Worm (Caenorhabditis elegans): Measurements from ENCODE around the gene drr-2.

The drr-2 gene

DNA sequence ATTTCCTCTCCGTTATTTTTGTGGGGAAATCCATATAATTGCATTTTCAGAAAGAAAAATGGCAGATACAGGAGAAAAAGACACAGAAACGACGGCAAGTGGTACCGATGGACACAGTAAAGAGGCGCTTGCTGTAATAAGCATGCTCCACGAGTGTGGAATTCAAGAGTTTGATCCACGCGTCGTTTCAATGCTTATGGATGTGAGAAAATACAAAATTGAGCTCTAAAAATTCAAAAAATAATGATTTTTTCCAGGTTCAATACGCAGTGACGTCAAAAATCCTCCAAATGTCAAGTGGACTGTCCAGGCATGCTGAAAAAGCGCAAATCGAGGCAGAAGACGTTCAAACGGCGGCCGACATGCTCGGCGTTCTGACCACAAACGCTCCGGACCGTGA, 19.1 kb downstream of the drr-2 start, which contains the start of gene taf-9 (continued):
- TF ChIP-seq F39B2.1 (GFP tag; IDR thresholded peaks at IDR 0.05) (no peak), hsf-1 (GFP tag; IDR thresholded peaks at IDR 0.05) (0 out of 2 replicates have a peak, but pooled peaks have one; percentile 27), mel-28 (tag; optimal IDR thresholded peaks at IDR 0.05; ENCODE audit: borderline replicate concordance) (no peak), attf-6 (GFP tag; IDR thresholded peaks at IDR 0.05) (0 out of 2 replicates have a peak, but pooled peaks have one; percentile 21), repo-1 (tag; optimal IDR thresholded peaks at IDR 0.05) (peak; percentile 71), gei-17 (GFP tag; optimal IDR thresholded peaks at IDR 0.05) (no peak), nhr-179 (tag; optimal IDR thresholded peaks at IDR 0.05) (no peak), fkh-3 (tag; optimal IDR thresholded peaks at IDR 0.05) (no peak), F52B5.7 (tag; optimal IDR thresholded peaks at IDR 0.05) (no peak), ztf-3 (GFP tag; optimal IDR thresholded peaks at IDR 0.05) (no peak), dpl-1 (GFP tag; optimal IDR thresholded peaks at IDR 0.05) (no peak), ets-4 (GFP tag; optimal IDR thresholded peaks at IDR 0.05) (no peak), Y79H2A.3 (GFP tag; conservative IDR thresholded peaks at IDR 0.05) (no peak), D2030.7 (GFP tag; IDR thresholded peaks at IDR 0.05) (0 out of 2 replicates have a peak, but pooled peaks have one; percentile 30), snpc-3.4 (tag; optimal IDR thresholded peaks at IDR 0.05) (peak; percentile 2), nhr-90 (tag; optimal IDR thresholded peaks at IDR 0.05) (no peak), die-1 (tag; optimal IDR thresholded peaks at IDR 0.05) (no peak), lin-35 (GFP tag; optimal IDR thresholded peaks at IDR 0.05) (no peak)

DNA sequence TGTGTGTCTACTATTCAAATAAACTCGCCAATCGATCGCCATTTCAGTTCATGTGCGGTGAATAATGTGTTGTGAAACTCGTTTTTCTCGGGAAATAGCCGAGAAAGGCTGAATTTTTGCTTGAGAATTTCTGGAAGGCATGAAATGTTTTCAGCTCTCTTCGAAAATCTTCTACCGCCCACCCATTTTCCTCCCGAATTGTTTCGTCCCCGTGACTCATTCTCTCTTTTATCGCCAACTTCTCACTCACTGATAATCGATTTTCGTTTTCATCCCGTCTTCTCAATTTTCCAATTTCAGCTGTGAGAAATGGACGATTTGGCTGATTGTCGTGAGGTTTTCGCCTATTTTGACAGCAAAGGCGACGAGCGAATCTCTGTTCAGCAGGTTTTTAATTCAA, 20.4 kb downstream of the drr-2 start, which contains the start of gene mlc-5:
mlc-5 (plus strand) TSS at position 301 of the 400 bp plus-strand sequence.
- no peak for TF ChIP-seq egrh-3 (GFP tag; IDR thresholded peaks at IDR 0.05)
- no peak for TF ChIP-seq ets-4 (GFP tag; optimal IDR thresholded peaks at IDR 0.05)
- TF ChIP-seq lin-26 (GFP tag; IDR thresholded peaks at IDR 0.05), result no peak
- no peak for TF ChIP-seq F55B11.4 (tag; optimal IDR thresholded peaks at IDR 0.05; ENCODE audit: borderline replicate concordance, insufficient read depth)
- TF ChIP-seq athp-1 (tag; optimal IDR thresholded peaks at IDR 0.05), result no peak
- TF ChIP-seq ztf-25 (GFP tag; IDR thresholded peaks at IDR 0.05), result no peak
- no peak for TF ChIP-seq xnd-1 (tag; optimal IDR thresholded peaks at IDR 0.05)
- no peak for TF ChIP-seq K11D2.4 (GFP tag; IDR thresholded peaks at IDR 0.05)
- no peak for TF ChIP-seq ceh-91 (GFP tag; IDR thresholded peaks at IDR 0.05)
- TF ChIP-seq F57A8.1 (GFP tag; optimal IDR thresholded peaks at IDR 0.05), result no peak
- no peak for TF ChIP-seq dpff-1 (tag; optimal IDR thresholded peaks at IDR 0.05)
- TF ChIP-seq unc-130 (GFP tag; optimal IDR thresholded peaks at IDR 0.05), result no peak
- TF ChIP-seq lir-1 (GFP tag; conservative IDR thresholded peaks at IDR 0.05), result no peak
- TF ChIP-seq F22D6.2 (tag; optimal IDR thresholded peaks at IDR 0.05), result no peak
- TF ChIP-seq ccch-3 (GFP tag; optimal IDR thresholded peaks at IDR 0.05), result no peak
- TF ChIP-seq lin-35 (GFP tag; optimal IDR thresholded peaks at IDR 0.05), result no peak
- no peak for TF ChIP-seq rec-8 (tag; optimal IDR thresholded peaks at IDR 0.05)
- no peak for TF ChIP-seq gei-17 (GFP tag; optimal IDR thresholded peaks at IDR 0.05)
- TF ChIP-seq Y53F4B.3 (GFP tag; IDR thresholded peaks at IDR 0.05), result no peak

ce11 chrIII:13622268-13622667, 21.1 kb downstream of the drr-2 start, which contains the start of gene hip-1:
Gene hip-1, minus strand, starts transcription at chrIII:13622492.
- TF ChIP-seq ceh-58 (GFP tag; IDR thresholded peaks at IDR 0.05) (no peak), F52B5.7 (tag; optimal IDR thresholded peaks at IDR 0.05) (no peak), rpc-1 (optimal IDR thresholded peaks at IDR 0.05) (peak; percentile 13), rpc-1 (tag; optimal IDR thresholded peaks at IDR 0.05) (no peak), unc-62 (GFP tag; optimal IDR thresholded peaks at IDR 0.05) (no peak), lin-54 (GFP tag; optimal IDR thresholded peaks at IDR 0.05) (peak; percentile 86), hlh-12 (tag; optimal IDR thresholded peaks at IDR 0.05) (no peak), ztf-3 (GFP tag; optimal IDR thresholded peaks at IDR 0.05) (no peak), lsl-1 (GFP tag; optimal IDR thresholded peaks at IDR 0.05) (peak; percentile 63), nhr-120 (GFP tag; IDR thresholded peaks at IDR 0.05) (no peak), cebp-2 (GFP tag; IDR thresholded peaks at IDR 0.05) (no peak), lin-40 (tag; optimal IDR thresholded peaks at IDR 0.05) (no peak), rec-8 (tag; optimal IDR thresholded peaks at IDR 0.05) (no peak), unc-130 (GFP tag; optimal IDR thresholded peaks at IDR 0.05) (peak; percentile 10), F10E7.11 (tag; optimal IDR thresholded peaks at IDR 0.05) (no peak), tbp1 (GFP tag; optimal IDR thresholded peaks at IDR 0.05) (peak; percentile 54), lag-1 (GFP tag; IDR thresholded peaks at IDR 0.05) (no peak), xnd-1 (tag; optimal IDR thresholded peaks at IDR 0.05) (peak; percentile 39), hrde-1 (tag; optimal IDR thresholded peaks at IDR 0.05; ENCODE audit: borderline replicate concordance) (no peak)
